Fruit fly (Drosophila melanogaster): ENCODE measurements around the gene CG17375.

CG17375 gene

DNA sequence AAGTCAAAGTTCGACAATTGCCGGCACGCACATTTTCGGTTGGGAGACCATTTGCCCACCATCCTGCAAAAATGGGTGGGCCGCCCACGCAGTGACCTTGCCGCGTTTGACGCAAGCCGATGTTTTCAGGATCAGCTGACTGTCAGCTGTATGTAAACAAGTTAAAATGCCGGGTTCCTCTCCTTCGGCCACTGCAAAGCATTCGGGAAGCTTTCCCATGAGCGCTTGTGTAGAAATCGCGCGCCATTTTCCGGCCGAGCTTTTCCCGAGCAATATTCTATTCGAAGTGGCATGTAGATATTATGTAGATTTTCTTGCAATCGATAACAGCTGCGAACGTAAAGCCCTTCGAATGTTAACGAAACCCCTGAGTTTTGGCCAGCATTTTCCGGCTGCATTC lies 31.9 kb downstream of the CG17375 start, which contains the start of gene CG17378:
Gene CG17378, plus strand, starts transcription at position 397 of the 400 bp plus-strand sequence.
- TF ChIP-seq tj (GFP tag; optimal IDR thresholded peaks at IDR 0.05) (no peak), kay (GFP tag; ENCODE audit: borderline replicate concordance) (no peak), CG7045 (GFP tag; optimal IDR thresholded peaks at IDR 0.05) (no peak), Hr96 (GFP tag; optimal IDR thresholded peaks at IDR 0.05) (no peak), bab1 (GFP tag; optimal IDR thresholded peaks at IDR 0.05) (no peak), CG5204 (GFP tag; optimal IDR thresholded peaks at IDR 0.05) (no peak), cnc (optimal IDR thresholded peaks at IDR 0.05) (no peak), cic (GFP tag; optimal IDR thresholded peaks at IDR 0.05) (no peak), CG11617 (GFP tag; optimal IDR thresholded peaks at IDR 0.05) (no peak), Crg-1 (GFP tag; optimal IDR thresholded peaks at IDR 0.05) (no peak), pad (GFP tag; optimal IDR thresholded peaks at IDR 0.05) (no peak)

- TF ChIP-seq kay (GFP tag; ENCODE audit: borderline replicate concordance) (no peak), CG7045 (GFP tag; optimal IDR thresholded peaks at IDR 0.05) (no peak), pad (GFP tag; optimal IDR thresholded peaks at IDR 0.05) (no peak), CG12768 (GFP tag; optimal IDR thresholded peaks at IDR 0.05) (no peak), CG1620 (GFP tag; optimal IDR thresholded peaks at IDR 0.05) (no peak), CG33017 (tag; optimal IDR thresholded peaks at IDR 0.05) (no peak), Mnt (GFP tag; optimal IDR thresholded peaks at IDR 0.05) (no peak), toe (GFP tag; optimal IDR thresholded peaks at IDR 0.05) (no peak), Hr96 (GFP tag; optimal IDR thresholded peaks at IDR 0.05) (no peak), CG7101 (tag; optimal IDR thresholded peaks at IDR 0.05) (no peak), cnc (optimal IDR thresholded peaks at IDR 0.05) (no peak)
Observed at dm6 chr2L:6772655-6773054, 32.9 kb downstream of the CG17375 start, which contains the start of gene LUBEL. TSS of gene LUBEL (minus strand) at chr2L:6772755.

DNA sequence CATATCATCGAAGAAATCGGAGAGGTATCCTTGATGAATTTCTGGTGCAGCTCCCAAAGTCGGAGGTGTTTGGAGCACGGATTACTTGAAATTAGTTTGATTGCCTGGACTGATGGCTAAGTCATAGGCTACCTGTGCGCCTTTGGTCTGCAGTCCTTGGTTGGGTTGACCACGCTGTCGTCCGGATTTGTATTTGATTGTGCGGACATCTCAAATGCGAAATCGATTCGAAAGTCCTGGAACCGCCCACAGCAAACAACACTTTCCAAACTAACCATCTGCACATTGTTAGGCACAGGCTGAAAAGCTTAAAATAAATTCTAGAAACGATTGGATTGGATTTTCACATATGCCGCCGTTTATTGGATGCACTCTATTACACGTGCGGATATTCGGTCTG lies 46.1 kb downstream of the CG17375 start, which contains the start of gene CG11322:
Gene CG11322, minus strand, starts transcription at position 101 of the 400 bp plus-strand sequence.
- TF ChIP-seq CG14711 (tag; optimal IDR thresholded peaks at IDR 0.05) (no peak), pad (GFP tag; optimal IDR thresholded peaks at IDR 0.05) (no peak), CG11617 (GFP tag; optimal IDR thresholded peaks at IDR 0.05) (no peak), CG5204 (GFP tag; optimal IDR thresholded peaks at IDR 0.05) (no peak), cnc (optimal IDR thresholded peaks at IDR 0.05) (no peak), bab1 (GFP tag; optimal IDR thresholded peaks at IDR 0.05) (no peak), kay (GFP tag; ENCODE audit: borderline replicate concordance) (no peak), CG33017 (tag; optimal IDR thresholded peaks at IDR 0.05) (no peak), Crg-1 (GFP tag; optimal IDR thresholded peaks at IDR 0.05) (no peak), Hr96 (GFP tag; optimal IDR thresholded peaks at IDR 0.05) (no peak), CG7101 (tag; optimal IDR thresholded peaks at IDR 0.05) (no peak), CG7045 (GFP tag; optimal IDR thresholded peaks at IDR 0.05) (no peak), cic (GFP tag; optimal IDR thresholded peaks at IDR 0.05) (no peak), CG1620 (GFP tag; optimal IDR thresholded peaks at IDR 0.05) (no peak), toe (GFP tag; optimal IDR thresholded peaks at IDR 0.05) (no peak)

Data from whole organism, adult.